Fruit fly (Drosophila melanogaster) whole organism, embryonic: ENCODE measurements around the gene Shal.

ENCODE experiments used
- CG10209 ChIP-seq: fragments of 200-800 bp; sonication (Bioruptor generic); optimal IDR thresholded peaks from 3 replicates; lab custom pipeline; 2017; ENCODE audit warnings: missing biosample characterization, mild to moderate bottlenecking, missing genetic modification characterization, missing genetic modification reagents
- CG10431 ChIP-seq: fragments of 200-800 bp; sonication (Bioruptor generic); optimal IDR thresholded peaks from 3 replicates; lab custom pipeline; 2018; ENCODE audit warnings: missing biosample characterization, mild to moderate bottlenecking, missing genetic modification characterization
- CG13624 ChIP-seq: fragments of 200-800 bp; sonication (Bioruptor generic); optimal IDR thresholded peaks from 2 replicates; lab custom pipeline; 2016; ENCODE audit warnings: missing biosample characterization, missing genetic modification characterization
- CG14050 ChIP-seq: fragments of 200-800 bp; sonication (Bioruptor generic); IDR thresholded peaks from 3 replicates; pipeline ENCODE4 v1.3.6; 2022; ENCODE audit warnings: missing biosample characterization, missing genetic modification characterization
- CG14965 ChIP-seq: fragments of 200-800 bp; sonication (Bioruptor generic); optimal IDR thresholded peaks from 2 replicates; lab custom pipeline; 2016; ENCODE audit warnings: missing biosample characterization, missing genetic modification characterization, borderline replicate concordance
- CG15269 ChIP-seq: fragments of 200-800 bp; sonication (Bioruptor generic); optimal IDR thresholded peaks from 2 replicates; lab custom pipeline; 2018; ENCODE audit warnings: missing biosample characterization, mild to moderate bottlenecking, missing genetic modification characterization, moderate library complexity
- CG16779 ChIP-seq: fragments of 200-800 bp; sonication (Bioruptor generic); IDR thresholded peaks from 2 replicates; pipeline ENCODE4 v1.3.6; 2022; ENCODE audit warnings: missing biosample characterization, missing genetic modification characterization
- CG18011 ChIP-seq: fragments of 200-800 bp; sonication (Bioruptor generic); optimal IDR thresholded peaks from 2 replicates; lab custom pipeline; 2017; ENCODE audit warnings: missing biosample characterization, missing genetic modification characterization, mild to moderate bottlenecking, moderate library complexity, missing genotype
- CG2116 ChIP-seq: fragments of 200-800 bp; sonication (Bioruptor generic); optimal IDR thresholded peaks from 3 replicates; lab custom pipeline; 2018; ENCODE audit warnings: missing biosample characterization, mild to moderate bottlenecking, missing genetic modification characterization
- CG2199 ChIP-seq: fragments of 200-800 bp; sonication (Bioruptor generic); IDR thresholded peaks from 3 replicates; pipeline ENCODE4 v1.3.6; 2022; ENCODE audit warnings: missing biosample characterization, missing genetic modification characterization
- CG30403 ChIP-seq: fragments of 200-800 bp; sonication (Bioruptor generic); optimal IDR thresholded peaks from 3 replicates; lab custom pipeline; 2016; ENCODE audit warnings: missing biosample characterization, missing genetic modification characterization
- CG34224 ChIP-seq: fragments of 200-800 bp; sonication (Bioruptor generic); IDR thresholded peaks from 3 replicates; pipeline ENCODE4 v1.3.6; 2022; ENCODE audit warnings: missing biosample characterization, missing genetic modification characterization; ENCODE audit not compliant: partially characterized antibody
- CG4707 ChIP-seq: fragments of 200-800 bp; sonication (Bioruptor generic); optimal IDR thresholded peaks from 2 replicates; lab custom pipeline; 2018; ENCODE audit warnings: missing biosample characterization, mild to moderate bottlenecking, missing genetic modification characterization, moderate library complexity
- CG6854 ChIP-seq: fragments of 200-800 bp; sonication (Bioruptor generic); optimal IDR thresholded peaks from 3 replicates; lab custom pipeline; 2017; ENCODE audit warnings: missing biosample characterization, mild to moderate bottlenecking, missing genetic modification characterization
- CG7271 ChIP-seq: fragments of 200-800 bp; sonication (Bioruptor generic); optimal IDR thresholded peaks from 2 replicates; lab custom pipeline; 2018; ENCODE audit warnings: missing biosample characterization, mild to moderate bottlenecking, missing genetic modification characterization, moderate library complexity
- CG7372 ChIP-seq: fragments of 200-800 bp; sonication (Bioruptor generic); IDR thresholded peaks from 2 replicates; pipeline ENCODE4 v1.3.6; 2022; ENCODE audit warnings: missing biosample characterization, missing genetic modification characterization
- CoRest ChIP-seq: fragments of 200-800 bp; sonication (Bioruptor generic); optimal IDR thresholded peaks from 3 replicates; lab custom pipeline; 2018; ENCODE audit warnings: missing biosample characterization, mild to moderate bottlenecking, missing genetic modification characterization, moderate library complexity
- Elba2 ChIP-seq: fragments of 200-800 bp; sonication (Bioruptor generic); optimal IDR thresholded peaks from 3 replicates; lab custom pipeline; 2016; ENCODE audit warnings: missing biosample characterization, missing genetic modification characterization
- H15 ChIP-seq: fragments of 200-800 bp; sonication (Bioruptor generic); IDR thresholded peaks from 3 replicates; pipeline ENCODE4 v1.3.6; 2022; ENCODE audit warnings: missing biosample characterization, missing genetic modification characterization
- H2.0 ChIP-seq: fragments of 200-800 bp; sonication (Bioruptor generic); IDR thresholded peaks from 2 replicates; pipeline ENCODE4 v1.3.6; 2022; ENCODE audit warnings: missing biosample characterization, missing genetic modification characterization
- Neu2 ChIP-seq: fragments of 200-800 bp; sonication (Bioruptor generic); optimal IDR thresholded peaks from 3 replicates; lab custom pipeline; 2016; ENCODE audit warnings: missing biosample characterization, missing genetic modification characterization, borderline replicate concordance
- Optix ChIP-seq: fragments of 200-800 bp; sonication (Bioruptor generic); IDR thresholded peaks from 3 replicates; pipeline ENCODE4 v1.3.6; 2022; ENCODE audit warnings: missing biosample characterization, missing genetic modification characterization
- Sox102F ChIP-seq: fragments of 200-800 bp; sonication (Bioruptor generic); optimal IDR thresholded peaks from 2 replicates; lab custom pipeline; 2018; ENCODE audit warnings: missing biosample characterization, mild to moderate bottlenecking, missing genetic modification characterization, moderate library complexity
- Xbp1 ChIP-seq: fragments of 200-800 bp; sonication (Bioruptor generic); optimal IDR thresholded peaks from 3 replicates; lab custom pipeline; 2016; ENCODE audit warnings: missing biosample characterization, mild to moderate bottlenecking, missing genetic modification characterization
- ab ChIP-seq: fragments of 200-800 bp; sonication (Bioruptor generic); optimal IDR thresholded peaks from 2 replicates; lab custom pipeline; 2016; ENCODE audit warnings: missing biosample characterization, missing genetic modification characterization
- al ChIP-seq: fragments of 200-800 bp; sonication (Bioruptor generic); IDR thresholded peaks from 2 replicates; pipeline ENCODE4 v1.3.6; 2022; ENCODE audit warnings: missing biosample characterization, missing genetic modification characterization
- bbx ChIP-seq: fragments of 200-800 bp; sonication (Bioruptor generic); IDR thresholded peaks from 2 replicates; pipeline ENCODE4 v1.3.6; 2022; ENCODE audit warnings: missing biosample characterization, missing genetic modification characterization; ENCODE audit not compliant: partially characterized antibody
- bowl ChIP-seq: fragments of 200-800 bp; sonication (Bioruptor generic); IDR thresholded peaks from 2 replicates; pipeline ENCODE4 v1.3.6; 2022; ENCODE audit warnings: missing biosample characterization, missing genetic modification characterization
- chif ChIP-seq, 2 experiments: fragments of 200-800 bp; sonication (Bioruptor generic); optimal IDR thresholded peaks; 3 replicates each; lab custom pipeline; 2016; ENCODE audit warnings: missing biosample characterization in 2 of 2, missing genetic modification characterization in 2 of 2
- gce ChIP-seq: fragments of 200-800 bp; sonication (Bioruptor generic); IDR thresholded peaks from 3 replicates; pipeline ENCODE4 v1.3.6; 2022; ENCODE audit warnings: missing biosample characterization, missing genetic modification characterization
- gcm ChIP-seq: fragments of 200-800 bp; sonication (Bioruptor generic); optimal IDR thresholded peaks from 2 replicates; lab custom pipeline; 2019; ENCODE audit warnings: missing biosample characterization, mild to moderate bottlenecking, missing genetic modification characterization, moderate library complexity
- gsb ChIP-seq: fragments of 200-800 bp; sonication (Bioruptor generic); IDR thresholded peaks from 2 replicates; pipeline ENCODE4 v1.3.6; 2022; ENCODE audit warnings: missing biosample characterization, missing genetic modification characterization
- hbn ChIP-seq: fragments of 200-800 bp; sonication (Bioruptor generic); IDR thresholded peaks from 2 replicates; pipeline ENCODE4 v1.3.6; 2022; ENCODE audit warnings: missing biosample characterization, missing genetic modification characterization; ENCODE audit not compliant: partially characterized antibody
- hkb ChIP-seq, 2 experiments: fragments of 200-800 bp in 1 of 2; fragments of >200 bp in 1 of 2; sonication (Bioruptor generic) in 1 of 2; IDR thresholded peaks in 1 of 2; optimal IDR thresholded peaks in 1 of 2; 2 replicates each; pipeline versions ENCODE4 v1.3.6 to Lab custom; 2017 to 2022; ENCODE audit warnings: missing biosample characterization in 1 of 2, missing genetic modification characterization in 1 of 2
- ind ChIP-seq: fragments of 200-800 bp; sonication (Bioruptor generic); optimal IDR thresholded peaks from 3 replicates; lab custom pipeline; 2016; ENCODE audit warnings: missing biosample characterization, missing genetic modification characterization
- nerfin-2 ChIP-seq: fragments of 200-800 bp; sonication (Bioruptor generic); IDR thresholded peaks from 2 replicates; pipeline ENCODE4 v1.3.6; 2022; ENCODE audit warnings: missing biosample characterization, missing genetic modification characterization; ENCODE audit not compliant: partially characterized antibody
- odd ChIP-seq: fragments of 200-800 bp; sonication (Bioruptor generic); optimal IDR thresholded peaks from 2 replicates; lab custom pipeline; 2017; ENCODE audit warnings: missing biosample characterization, mild to moderate bottlenecking, missing genetic modification characterization
- p53 ChIP-seq: fragments of 200-800 bp; sonication (Bioruptor generic); optimal IDR thresholded peaks from 2 replicates; lab custom pipeline; 2016; ENCODE audit warnings: missing biosample characterization, missing genetic modification characterization
- pfk ChIP-seq: fragments of 200-800 bp; sonication (Bioruptor generic); optimal IDR thresholded peaks from 2 replicates; lab custom pipeline; 2018; ENCODE audit warnings: missing biosample characterization, mild to moderate bottlenecking, missing genetic modification characterization, moderate library complexity
- ranshi ChIP-seq: fragments of 200-800 bp; sonication (Bioruptor generic); IDR thresholded peaks from 2 replicates; pipeline ENCODE4 v1.3.6; 2022; ENCODE audit warnings: missing biosample characterization, missing genetic modification characterization
- rib ChIP-seq: fragments of 200-800 bp; sonication (Bioruptor generic); IDR thresholded peaks from 2 replicates; pipeline ENCODE4 v1.3.6; 2022; ENCODE audit warnings: missing biosample characterization, missing genetic modification characterization
- tll ChIP-seq, 2 experiments: fragments of 200-800 bp in 1 of 2; fragments of >200 bp in 1 of 2; sonication (Bioruptor generic) in 1 of 2; optimal IDR thresholded peaks; 2 replicates each; lab custom pipeline; 2017 to 2019; ENCODE audit warnings: missing biosample characterization in 2 of 2, missing genetic modification characterization in 2 of 2, mild to moderate bottlenecking in 1 of 2, moderate library complexity in 1 of 2
- tna ChIP-seq: fragments of 200-800 bp; sonication (Bioruptor generic); IDR thresholded peaks from 2 replicates; pipeline ENCODE4 v1.3.6; 2022; ENCODE audit warnings: missing biosample characterization, missing genetic modification characterization; ENCODE audit not compliant: partially characterized antibody
- wor ChIP-seq: fragments of 200-800 bp; sonication (Bioruptor generic); IDR thresholded peaks from 2 replicates; pipeline ENCODE4 v1.3.6; 2022; ENCODE audit warnings: missing biosample characterization, missing genetic modification characterization
- zen2 ChIP-seq: fragments of 200-800 bp; sonication (Bioruptor generic); IDR thresholded peaks from 3 replicates; pipeline ENCODE4 v1.3.6; 2022; ENCODE audit warnings: missing biosample characterization, missing genetic modification characterization; ENCODE audit not compliant: partially characterized antibody

Gene Shal

DNA sequence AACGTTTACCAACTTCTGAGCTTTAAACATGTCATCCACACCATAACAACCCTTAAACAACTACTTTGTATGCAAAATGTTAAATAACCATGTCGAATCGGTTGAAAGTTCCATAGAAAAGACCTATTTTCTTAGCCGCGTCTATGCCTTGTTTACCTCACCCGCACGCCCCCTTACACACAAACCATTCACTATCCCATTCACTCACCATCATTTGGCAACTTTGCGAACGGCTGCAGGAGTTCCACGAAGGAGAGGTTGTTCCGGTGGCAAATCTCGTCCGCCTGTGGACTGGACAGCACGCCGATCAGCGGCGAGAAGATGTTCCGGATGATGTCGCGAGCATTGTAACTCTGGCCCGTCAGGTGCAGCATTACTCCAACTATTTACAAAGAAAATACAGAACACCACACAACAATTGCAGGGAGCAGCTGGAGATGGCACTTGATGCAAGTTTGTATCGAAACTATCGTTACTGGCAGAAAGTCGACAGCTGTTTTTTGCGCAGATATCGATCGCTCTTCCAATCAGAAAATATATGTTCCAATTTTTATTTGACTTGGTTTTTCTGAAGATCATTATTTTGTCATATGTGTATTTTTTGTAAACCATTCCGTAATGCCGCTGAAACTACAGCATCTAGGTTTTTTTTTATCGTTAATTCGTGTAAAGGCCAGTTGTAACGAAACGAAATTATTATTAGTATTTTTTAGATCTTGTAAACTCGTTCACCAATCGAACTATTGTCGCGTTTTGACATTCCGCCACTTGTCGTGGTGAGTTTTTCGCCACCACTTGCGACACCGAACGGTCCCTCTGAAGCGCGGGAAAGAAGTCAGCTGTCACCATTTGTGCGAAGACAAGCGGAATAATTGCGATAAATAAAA is 33.9 kb upstream of the Shal start, which contains the start of gene asf1 (continued):
- TF ChIP-seq CG10431 (GFP tag; lab: Kevin White, UChicago) (peak; percentile 27), CoRest (peak; percentile 31)
- TF ChIP-seq, all 482 proteins: peak for 132

DNA sequence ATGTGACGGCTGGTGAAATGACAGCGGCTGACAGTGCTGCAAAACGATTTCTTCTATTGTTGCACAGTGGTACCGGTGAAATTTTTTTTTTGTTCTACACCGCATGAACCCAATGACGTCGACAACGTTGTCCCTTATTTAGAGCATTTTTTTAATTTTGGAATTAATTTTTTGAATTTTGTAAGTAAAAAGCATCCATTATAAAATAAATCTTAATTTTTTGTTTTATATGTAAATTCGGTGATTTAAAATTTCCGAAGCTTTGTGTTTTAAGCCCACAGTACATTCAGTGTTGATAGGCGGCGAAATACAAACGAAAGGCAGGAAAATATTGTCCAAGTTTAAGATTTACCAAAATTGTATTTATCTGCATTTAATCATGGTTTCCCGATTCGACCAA is 27.8 kb upstream of the Shal start, which contains the start of the genes Lon and PIG-F:
Lon (minus strand) TSS at position 28 of the 400 bp plus-strand sequence.
PIG-F (plus strand) TSS at position 284 of the 400 bp plus-strand sequence.
- peak; percentile 96 for TF ChIP-seq gsb
- TF ChIP-seq Elba2 (GFP tag; lab: Kevin White, UChicago), result peak; percentile 97
- TF ChIP-seq odd (GFP tag; lab: Kevin White, UChicago), result peak; percentile 99
- TF ChIP-seq pfk (GFP tag; lab: Kevin White, UChicago), result peak; percentile 77
- peak; percentile 70 for TF ChIP-seq CG14965 (GFP tag; lab: Kevin White, UChicago)
- TF ChIP-seq CG4707 (GFP tag; lab: Kevin White, UChicago), result peak; percentile 98
- TF ChIP-seq bowl, result peak; percentile 92
- TF ChIP-seq tna (GFP tag; lab: Robert Waterston, UW), result no peak; the same call in 1 of the 2 replicates
- peak; percentile 96 for TF ChIP-seq H2.0 (GFP tag; lab: Robert Waterston, UW)
- peak; percentile 92 for TF ChIP-seq CG2116 (GFP tag; lab: Kevin White, UChicago)
- TF ChIP-seq Sox102F, result peak; percentile 99
- TF ChIP-seq zen2 (GFP tag; lab: Robert Waterston, UW), result no peak
- peak; percentile 99 for TF ChIP-seq Xbp1
- TF ChIP-seq hbn (GFP tag; lab: Robert Waterston, UW), result peak; percentile 47; the same call in 1 of the 2 replicates
- TF ChIP-seq H15, result peak; percentile 98
- peak; percentile 97 for TF ChIP-seq rib (GFP tag; lab: Robert Waterston, UW)
- TF ChIP-seq CG7372 (GFP tag; lab: Robert Waterston, UW), result peak; percentile 99
- 0 out of 2 replicates have a peak, but pooled peaks have one; percentile 16 for TF ChIP-seq bbx (GFP tag; lab: Robert Waterston, UW)
- peak; percentile 95 for TF ChIP-seq gce (GFP tag; lab: Robert Waterston, UW)
- TF ChIP-seq ab (GFP tag; lab: Kevin White, UChicago), result peak; percentile 96
- TF ChIP-seq Optix, result peak; percentile 98
- peak; percentile 95 for TF ChIP-seq CG6854
- TF ChIP-seq chif (GFP tag; optimal IDR thresholded peaks at IDR 0.05; lab: Kevin White, UChicago), result peak; percentile 98 to 99
- peak; percentile 99 for TF ChIP-seq gcm (GFP tag; lab: Kevin White, UChicago)
- peak; percentile 43 for TF ChIP-seq hkb (optimal IDR thresholded peaks at IDR 0.05; lab: Kevin White, UChicago)
- peak; percentile 98 for TF ChIP-seq hkb (GFP tag; IDR thresholded peaks at IDR 0.05; lab: Robert Waterston, UW)
- peak; percentile 94 for TF ChIP-seq Neu2
- peak; percentile 99 for TF ChIP-seq CG10209
- peak; percentile 100 for TF ChIP-seq ind (GFP tag; lab: Kevin White, UChicago)
- TF ChIP-seq CG16779 (GFP tag; lab: Robert Waterston, UW), result peak; percentile 93
- peak; percentile 99 for TF ChIP-seq CG15269 (tag; lab: Kevin White, UChicago)
- peak; percentile 98 for TF ChIP-seq CG7271
- TF ChIP-seq CG34224 (GFP tag; lab: Robert Waterston, UW), result peak; percentile 60; the same call in 2 of the 3 replicates
- peak; percentile 98 for TF ChIP-seq ranshi
- peak; percentile 98 for TF ChIP-seq al (GFP tag; lab: Robert Waterston, UW)
- TF ChIP-seq CG18011 (GFP tag; lab: Kevin White, UChicago), result peak; percentile 93
- peak; percentile 59 to 81 for TF ChIP-seq tll (GFP tag; optimal IDR thresholded peaks at IDR 0.05; lab: Kevin White, UChicago)
- peak; percentile 79 for TF ChIP-seq nerfin-2 (GFP tag; lab: Robert Waterston, UW)
- TF ChIP-seq CG14050 (GFP tag; lab: Robert Waterston, UW), result peak; percentile 98
- peak; percentile 95 for TF ChIP-seq CG2199 (GFP tag; lab: Robert Waterston, UW)
- peak; percentile 100 for TF ChIP-seq CG30403 (GFP tag; lab: Kevin White, UChicago)
- peak; percentile 98 for TF ChIP-seq wor (GFP tag; lab: Robert Waterston, UW)
- TF ChIP-seq p53 (GFP tag; lab: Kevin White, UChicago), result peak; percentile 93
- TF ChIP-seq CG13624, result peak; percentile 98
